Fruit fly (Drosophila melanogaster): ENCODE measurements around the gene mor.

The mor gene

dm6 chr3R:15927172-15927571 lies 45.5 kb downstream of the mor start (continued):
- TF ChIP-seq CG4424 (GFP tag; optimal IDR thresholded peaks at IDR 0.05) (peak; percentile 5), CG13775 (GFP tag; optimal IDR thresholded peaks at IDR 0.05) (no peak), Xbp1 (GFP tag; optimal IDR thresholded peaks at IDR 0.05) (peak; percentile 32), CG31441 (GFP tag; IDR thresholded peaks at IDR 0.05) (peak; percentile 38; the same call in 1 of the 2 replicates), ab (GFP tag; optimal IDR thresholded peaks at IDR 0.05) (no peak), Hey (tag; optimal IDR thresholded peaks at IDR 0.05) (no peak), sug (tag; optimal IDR thresholded peaks at IDR 0.05) (no peak), CG9215 (GFP tag; IDR thresholded peaks at IDR 0.05) (peak; percentile 18; the same call in 1 of the 2 replicates), E2f2 (GFP tag; IDR thresholded peaks at IDR 0.05) (peak; percentile 22; the same call in 1 of the 2 replicates), Awh (GFP tag; IDR thresholded peaks at IDR 0.05) (no peak), ranshi (GFP tag; IDR thresholded peaks at IDR 0.05) (no peak), CG11247 (GFP tag; IDR thresholded peaks at IDR 0.05) (no peak), CG12155 (GFP tag; optimal IDR thresholded peaks at IDR 0.05) (no peak), CG2120 (GFP tag; optimal IDR thresholded peaks at IDR 0.05) (peak; percentile 6), CG2889 (GFP tag; IDR thresholded peaks at IDR 0.05) (no peak), CG10267 (tag; optimal IDR thresholded peaks at IDR 0.05) (peak; percentile 0), Oaz (GFP tag; IDR thresholded peaks at IDR 0.05) (peak; percentile 54; the same call in 1 of the 2 replicates), CG13894 (tag; optimal IDR thresholded peaks at IDR 0.05) (no peak), caup (GFP tag; optimal IDR thresholded peaks at IDR 0.05; ENCODE audit: severe bottlenecking) (no peak), CG8478 (optimal IDR thresholded peaks at IDR 0.05) (no peak), ssp (GFP tag; IDR thresholded peaks at IDR 0.05) (no peak; the same call in 1 of the 2 replicates), CG17568 (GFP tag; optimal IDR thresholded peaks at IDR 0.05) (peak; percentile 15), CG16813 (GFP tag; IDR thresholded peaks at IDR 0.05; ENCODE audit: partially characterized antibody) (no peak), dmrt11E (tag; optimal IDR thresholded peaks at IDR 0.05) (no peak), Rfx (GFP tag; IDR thresholded peaks at IDR 0.05) (peak; percentile 40; the same call in 1 of the 2 replicates), schlank (tag; optimal IDR thresholded peaks at IDR 0.05) (no peak), CG30403 (GFP tag; optimal IDR thresholded peaks at IDR 0.05) (peak; percentile 48), gfzf (GFP tag; optimal IDR thresholded peaks at IDR 0.05) (no peak), emc (GFP tag; optimal IDR thresholded peaks at IDR 0.05) (no peak), Doc2 (GFP tag; IDR thresholded peaks at IDR 0.05) (no peak), CG15073 (GFP tag; optimal IDR thresholded peaks at IDR 0.05) (no peak), CoRest (tag; optimal IDR thresholded peaks at IDR 0.05) (peak; percentile 27), Ets65A (GFP tag) (peak; percentile 69), crol (GFP tag; IDR thresholded peaks at IDR 0.05) (no peak), luna (GFP tag; optimal IDR thresholded peaks at IDR 0.05) (no peak), CG1529 (GFP tag; optimal IDR thresholded peaks at IDR 0.05) (no peak), Xrp1 (GFP tag; IDR thresholded peaks at IDR 0.05) (peak; percentile 57; the same call in 1 of the 2 replicates), kni (GFP tag; optimal IDR thresholded peaks at IDR 0.05) (no peak), CG6689 (GFP tag; IDR thresholded peaks at IDR 0.05) (0 out of 2 replicates have a peak, but pooled peaks have one; percentile 30)

- peak; percentile 41 for TF ChIP-seq CG2678 (tag; optimal IDR thresholded peaks at IDR 0.05)
- peak; percentile 4 for TF ChIP-seq CG2875 (GFP tag; optimal IDR thresholded peaks at IDR 0.05)
- peak; percentile 3 for TF ChIP-seq CG15601 (tag; optimal IDR thresholded peaks at IDR 0.05)
- peak; percentile 6 for TF ChIP-seq CG17568 (GFP tag; optimal IDR thresholded peaks at IDR 0.05)
- TF ChIP-seq fd3F (GFP tag; optimal IDR thresholded peaks at IDR 0.05), result peak; percentile 19
- no peak for TF ChIP-seq shn (GFP tag; optimal IDR thresholded peaks at IDR 0.05)
- TF ChIP-seq tgo (GFP tag; IDR thresholded peaks at IDR 0.05), result no peak
- peak; percentile 36 for TF ChIP-seq CG15514 (GFP tag; optimal IDR thresholded peaks at IDR 0.05)
- TF ChIP-seq CG15269 (tag; optimal IDR thresholded peaks at IDR 0.05), result peak; percentile 15
- 0 out of 3 replicates have a peak, but pooled peaks have one; percentile 56 for TF ChIP-seq ci (GFP tag; IDR thresholded peaks at IDR 0.05)
- TF ChIP-seq Hr3 (GFP tag; optimal IDR thresholded peaks at IDR 0.05), result no peak
- TF ChIP-seq insv (GFP tag; optimal IDR thresholded peaks at IDR 0.05), result no peak
- no peak for TF ChIP-seq CG13123 (GFP tag; optimal IDR thresholded peaks at IDR 0.05)
- no peak for TF ChIP-seq ranshi (GFP tag; IDR thresholded peaks at IDR 0.05)
- no peak for TF ChIP-seq Jarid2 (GFP tag; optimal IDR thresholded peaks at IDR 0.05)
- TF ChIP-seq sens (GFP tag), result peak; percentile 56
- peak; percentile 65 for TF ChIP-seq Asciz (GFP tag; optimal IDR thresholded peaks at IDR 0.05)
These were observed 46.8 kb downstream of the mor start for dm6 chr3R:15925939-15926338.

Measured in whole organism, embryonic.